Worm (Caenorhabditis elegans) whole organism, L1 larva: Measurements from ENCODE around the gene T05H10.8.

Experiments used
- C16A3.4 ChIP-seq: fragments of 150-350 bp; optimal IDR thresholded peaks from 2 replicates; lab custom pipeline; 2014; ENCODE audit warnings: missing biosample characterization, missing genetic modification characterization
- C34B4.2 ChIP-seq: sonication (generic microtip); optimal IDR thresholded peaks from 2 replicates; lab custom pipeline; 2017; ENCODE audit warnings: mild to moderate bottlenecking, missing genetic modification characterization, missing compliant biosample characterization
- F16B12.6 ChIP-seq: fragments of 150-350 bp; optimal IDR thresholded peaks from 2 replicates; lab custom pipeline; 2014; ENCODE audit warnings: missing biosample characterization, missing genetic modification characterization
- Y116A8C.19 ChIP-seq: sonication (generic microtip); optimal IDR thresholded peaks from 2 replicates; lab custom pipeline; 2016; ENCODE audit warnings: missing compliant biosample characterization, missing genetic modification characterization, borderline replicate concordance
- aha-1 ChIP-seq: fragments of 150-350 bp; optimal IDR thresholded peaks from 2 replicates; lab custom pipeline; 2014; ENCODE audit warnings: missing biosample characterization, missing genetic modification characterization
- ceh-63 ChIP-seq: fragments of 200-800 bp; sonication (Bioruptor generic); optimal IDR thresholded peaks from 2 replicates; lab custom pipeline; 2018; ENCODE audit warnings: mild to moderate bottlenecking, missing genetic modification characterization, missing compliant biosample characterization
- ceh-8 ChIP-seq: fragments of 200-800 bp; sonication (Bioruptor generic); optimal IDR thresholded peaks from 2 replicates; lab custom pipeline; 2018; ENCODE audit warnings: mild to moderate bottlenecking, missing genetic modification characterization, moderate library complexity, missing compliant biosample characterization
- ceh-82 ChIP-seq, 3 experiments: fragments of 150-350 bp in 1 of 3; sonication (generic microtip) in 2 of 3; optimal IDR thresholded peaks; 2 replicates each; lab custom pipeline; 2014 to 2017; ENCODE audit warnings: missing biosample characterization in 3 of 3, missing genetic modification characterization in 3 of 3
- ceh-90 ChIP-seq: sonication (generic microtip); optimal IDR thresholded peaks from 2 replicates; lab custom pipeline; 2016; ENCODE audit warnings: missing genetic modification characterization, missing compliant biosample characterization
- ces-1 ChIP-seq: fragments of 150-350 bp; optimal IDR thresholded peaks from 2 replicates; lab custom pipeline; 2014; ENCODE audit warnings: missing biosample characterization, missing genetic modification reagents, missing genetic modification characterization
- dsc-1 ChIP-seq: sonication (generic microtip); optimal IDR thresholded peaks from 2 replicates; lab custom pipeline; 2016; ENCODE audit warnings: mild to moderate bottlenecking, missing genetic modification characterization, missing compliant biosample characterization
- efl-3 ChIP-seq: fragments of 200-800 bp; sonication (Bioruptor generic); optimal IDR thresholded peaks from 2 replicates; lab custom pipeline; 2018; ENCODE audit warnings: mild to moderate bottlenecking, missing genetic modification characterization, missing compliant biosample characterization
- egl-27 ChIP-seq, 2 experiments: fragments of 150-350 bp in 1 of 2; sonication (generic microtip); optimal IDR thresholded peaks; 3 replicates each; lab custom pipeline; 2017 to 2018; ENCODE audit warnings: missing biosample characterization in 2 of 2, missing genetic modification characterization in 2 of 2, missing genetic modification reagents in 2 of 2
- elt-2 ChIP-seq: sonication (generic microtip); optimal IDR thresholded peaks from 2 replicates; lab custom pipeline; 2016; ENCODE audit warnings: missing genetic modification characterization, mild to moderate bottlenecking, inconsistent platforms, missing compliant biosample characterization, missing genetic modification reagents
- ets-5 ChIP-seq: fragments of 200-800 bp; sonication (Bioruptor generic); IDR thresholded peaks from 2 replicates; pipeline ENCODE4 v1.3.6; 2022; ENCODE audit warnings: missing genetic modification characterization, missing compliant biosample characterization
- fkh-10 ChIP-seq: sonication (generic microtip); optimal IDR thresholded peaks from 2 replicates; lab custom pipeline; 2017; ENCODE audit warnings: missing biosample characterization, missing genetic modification reagents, missing genetic modification characterization
- fkh-4 ChIP-seq: sonication (generic microtip); optimal IDR thresholded peaks from 2 replicates; lab custom pipeline; 2016; ENCODE audit warnings: missing compliant biosample characterization, missing genetic modification characterization, borderline replicate concordance
- fos-1 ChIP-seq: fragments of 150-350 bp; optimal IDR thresholded peaks from 2 replicates; lab custom pipeline; 2014; ENCODE audit warnings: missing biosample characterization, missing genetic modification characterization
- hlh-17 ChIP-seq: fragments of 200-800 bp; sonication (Bioruptor generic); optimal IDR thresholded peaks from 2 replicates; lab custom pipeline; 2018; ENCODE audit warnings: missing genetic modification characterization, mild to moderate bottlenecking, missing compliant biosample characterization, moderate library complexity, borderline replicate concordance
- hlh-4 ChIP-seq: sonication (generic microtip); optimal IDR thresholded peaks from 2 replicates; lab custom pipeline; 2016; ENCODE audit warnings: mild to moderate bottlenecking, missing genetic modification characterization, missing compliant biosample characterization
- isw-1 ChIP-seq: fragments of 200-800 bp; sonication (Bioruptor generic); IDR thresholded peaks from 2 replicates; pipeline ENCODE4 v1.3.6; 2022; ENCODE audit warnings: missing genetic modification characterization, missing compliant biosample characterization
- jun-1 ChIP-seq: fragments of 150-350 bp; optimal IDR thresholded peaks from 2 replicates; lab custom pipeline; 2014; ENCODE audit warnings: missing biosample characterization, missing genetic modification reagents, missing genetic modification characterization
- lin-13 ChIP-seq: fragments of 150-350 bp; optimal IDR thresholded peaks from 2 replicates; lab custom pipeline; 2014; ENCODE audit warnings: missing biosample characterization, missing genetic modification reagents, missing genetic modification characterization
- lin-39 ChIP-seq: fragments of 150-350 bp; optimal IDR thresholded peaks from 2 replicates; lab custom pipeline; 2014; ENCODE audit warnings: missing biosample characterization, missing genetic modification reagents, missing genetic modification characterization
- lir-3 ChIP-seq: sonication (generic microtip); optimal IDR thresholded peaks from 2 replicates; lab custom pipeline; 2016; ENCODE audit warnings: mild to moderate bottlenecking, missing genetic modification characterization, moderate library complexity, missing compliant biosample characterization; ENCODE audit not compliant: poor library complexity
- mab-9 ChIP-seq: fragments of 200-800 bp; sonication (Bioruptor generic); IDR thresholded peaks from 2 replicates; pipeline ENCODE4 v1.3.6; 2022; ENCODE audit warnings: missing genetic modification reagents, missing genetic modification characterization, missing compliant biosample characterization
- mdl-1 ChIP-seq, 2 experiments: fragments of 150-350 bp; optimal IDR thresholded peaks; 2 replicates each; lab custom pipeline; 2014 to 2017; ENCODE audit warnings: missing biosample characterization in 2 of 2, missing genetic modification characterization in 2 of 2, inconsistent platforms in 1 of 2
- nhr-11 ChIP-seq: fragments of 150-350 bp; optimal IDR thresholded peaks from 2 replicates; lab custom pipeline; 2014; ENCODE audit warnings: missing biosample characterization, missing genetic modification characterization
- nhr-19 ChIP-seq: fragments of 200-800 bp; sonication (Bioruptor generic); conservative IDR thresholded peaks from 2 replicates; pipeline ENCODE4 v1.3.6; 2022; ENCODE audit warnings: missing genetic modification characterization, missing compliant biosample characterization
- nhr-28 ChIP-seq: fragments of 150-350 bp; optimal IDR thresholded peaks from 2 replicates; lab custom pipeline; 2014; ENCODE audit warnings: missing biosample characterization, missing genetic modification characterization
- nhr-47 ChIP-seq: sonication (generic microtip); optimal IDR thresholded peaks from 2 replicates; lab custom pipeline; 2016; ENCODE audit warnings: mild to moderate bottlenecking, missing genetic modification characterization, moderate library complexity, missing compliant biosample characterization
- nhr-71 ChIP-seq: sonication (generic microtip); optimal IDR thresholded peaks from 2 replicates; lab custom pipeline; 2016; ENCODE audit warnings: mild to moderate bottlenecking, missing genetic modification characterization, moderate library complexity, missing compliant biosample characterization
- nhr-76 ChIP-seq: sonication (generic microtip); optimal IDR thresholded peaks from 2 replicates; lab custom pipeline; 2017; ENCODE audit warnings: missing biosample characterization, missing genetic modification characterization
- nhr-84 ChIP-seq: sonication (generic microtip); optimal IDR thresholded peaks from 2 replicates; lab custom pipeline; 2017; ENCODE audit warnings: missing biosample characterization, missing genetic modification characterization
- nhr-85 ChIP-seq: sonication (generic microtip); peaks from one replicate; lab custom pipeline; 2016; ENCODE audit warnings: missing genetic modification characterization, inconsistent platforms, missing compliant biosample characterization
- nhr-90 ChIP-seq: sonication (generic microtip); optimal IDR thresholded peaks from 2 replicates; lab custom pipeline; 2016; ENCODE audit warnings: mild to moderate bottlenecking, missing genetic modification characterization, missing compliant biosample characterization; ENCODE audit not compliant: poor library complexity
- pag-3 ChIP-seq: sonication (generic microtip); optimal IDR thresholded peaks from 2 replicates; lab custom pipeline; 2017; ENCODE audit warnings: missing genetic modification characterization, mild to moderate bottlenecking, missing compliant biosample characterization, antibody characterized with exemption, borderline replicate concordance; ENCODE audit not compliant: insufficient read depth
- pax-3 ChIP-seq: fragments of 200-800 bp; sonication (Bioruptor generic); optimal IDR thresholded peaks from 2 replicates; lab custom pipeline; 2018; ENCODE audit warnings: mild to moderate bottlenecking, missing genetic modification characterization, moderate library complexity, missing compliant biosample characterization
- pqm-1 ChIP-seq: sonication (generic microtip); optimal IDR thresholded peaks from 3 replicates; lab custom pipeline; 2017; ENCODE audit warnings: missing biosample characterization, missing genetic modification characterization
- snpc-4 ChIP-seq: fragments of 150-350 bp; optimal IDR thresholded peaks from 2 replicates; lab custom pipeline; 2014; ENCODE audit warnings: missing biosample characterization, missing genetic modification characterization
- snu-23 ChIP-seq: sonication (generic microtip); optimal IDR thresholded peaks from 2 replicates; lab custom pipeline; 2016; ENCODE audit warnings: missing genetic modification characterization, missing compliant biosample characterization
- sptf-1 ChIP-seq: fragments of 150-350 bp; optimal IDR thresholded peaks from 2 replicates; lab custom pipeline; 2014; ENCODE audit warnings: missing biosample characterization, missing genetic modification characterization
- sup-37 ChIP-seq: fragments of 200-800 bp; sonication (Bioruptor generic); optimal IDR thresholded peaks from 2 replicates; lab custom pipeline; 2018; ENCODE audit warnings: mild to moderate bottlenecking, missing genetic modification characterization, missing compliant biosample characterization
- tbx-2 ChIP-seq: sonication (generic microtip); optimal IDR thresholded peaks from 2 replicates; lab custom pipeline; 2016; ENCODE audit warnings: missing genetic modification characterization, missing compliant biosample characterization
- unc-130 ChIP-seq: fragments of 150-350 bp; optimal IDR thresholded peaks from 2 replicates; lab custom pipeline; 2017; ENCODE audit warnings: missing biosample characterization, missing genetic modification characterization, inconsistent platforms
- unc-30 ChIP-seq: sonication (generic microtip); optimal IDR thresholded peaks from 2 replicates; lab custom pipeline; 2017; ENCODE audit warnings: missing biosample characterization, missing genetic modification characterization
- unc-86 ChIP-seq: sonication (generic microtip); optimal IDR thresholded peaks from 2 replicates; lab custom pipeline; 2016; ENCODE audit warnings: missing genetic modification characterization, missing compliant biosample characterization
- unc-98 ChIP-seq: fragments of 200-800 bp; sonication (Bioruptor generic); IDR thresholded peaks from 2 replicates; pipeline ENCODE4 v1.3.6; 2022; ENCODE audit warnings: missing genetic modification characterization, missing compliant biosample characterization
- vab-15 ChIP-seq: sonication (generic microtip); optimal IDR thresholded peaks from 2 replicates; lab custom pipeline; 2017; ENCODE audit warnings: missing genotype, mild to moderate bottlenecking, missing genetic modification characterization, missing compliant biosample characterization
- xbp-1 ChIP-seq: sonication (generic microtip); optimal IDR thresholded peaks from 2 replicates; lab custom pipeline; 2016; ENCODE audit warnings: missing genetic modification characterization, missing compliant biosample characterization
- zag-1 ChIP-seq: fragments of 150-350 bp; optimal IDR thresholded peaks from 2 replicates; lab custom pipeline; 2014; ENCODE audit warnings: missing biosample characterization, missing genetic modification characterization

Gene T05H10.8

DNA sequence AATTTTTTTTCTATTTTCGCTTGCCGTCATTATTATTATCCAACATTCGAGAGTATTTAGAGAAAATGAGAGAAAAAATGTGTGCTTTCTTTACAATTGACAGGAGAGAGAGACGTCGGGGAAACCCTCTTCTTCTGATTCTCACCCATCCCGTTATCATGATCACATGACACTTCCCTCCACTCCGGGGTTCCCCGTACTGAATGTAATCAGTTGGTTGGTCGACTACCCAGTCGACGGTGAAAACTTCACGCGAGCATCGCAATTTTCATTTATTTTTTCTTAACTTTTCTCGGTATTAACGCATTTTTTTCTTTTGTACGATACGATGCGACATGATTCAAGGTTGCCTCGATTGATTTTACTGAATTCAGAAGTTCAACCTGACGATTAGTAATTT lies 42.7 kb upstream of the T05H10.8 start (continued):
- TF ChIP-seq jun-1 = peak; percentile 62
- TF ChIP-seq nhr-85 (tag; lab: Kevin White, UChicago) = peak; percentile 64
- TF ChIP-seq snu-23 (GFP tag; lab: Kevin White, UChicago) = peak; percentile 63
- TF ChIP-seq mdl-1 (tag; optimal IDR thresholded peaks at IDR 0.05; lab: Kevin White, UChicago) = peak in 1 of 2 experiments; percentile 83
- no peak for TF ChIP-seq pag-3 (tag; lab: Kevin White, UChicago)
- TF ChIP-seq fkh-10 = no peak
- no peak for TF ChIP-seq lin-39 (tag; lab: Kevin White, UChicago)
- TF ChIP-seq ces-1 (GFP tag; lab: Kevin White, UChicago) = no peak
- TF ChIP-seq zag-1 (tag; lab: Kevin White, UChicago) = no peak
- no peak for TF ChIP-seq isw-1
- no peak for TF ChIP-seq unc-86 (tag; lab: Kevin White, UChicago)
- no peak for TF ChIP-seq fos-1 (tag; lab: Kevin White, UChicago)
- TF ChIP-seq ceh-8 (GFP tag; lab: Kevin White, UChicago) = no peak
- TF ChIP-seq fkh-4 (tag; lab: Kevin White, UChicago) = no peak
- peak; percentile 41 for TF ChIP-seq nhr-11
- no peak for TF ChIP-seq Y116A8C.19 (tag; lab: Kevin White, UChicago)
- TF ChIP-seq unc-30 (tag; lab: Kevin White, UChicago) = no peak
- TF ChIP-seq ceh-90 (tag; lab: Kevin White, UChicago) = no peak
- no peak for TF ChIP-seq C34B4.2
- TF ChIP-seq aha-1 = no peak
- no peak for TF ChIP-seq F16B12.6 (tag; lab: Kevin White, UChicago)
- no peak for TF ChIP-seq dsc-1
- TF ChIP-seq sptf-1 = no peak
- TF ChIP-seq hlh-4 (tag; lab: Kevin White, UChicago) = no peak
- peak; percentile 91 for TF ChIP-seq unc-130 (tag; lab: Kevin White, UChicago)
- TF ChIP-seq efl-3 (GFP tag; lab: Kevin White, UChicago) = no peak
- peak; percentile 59 for TF ChIP-seq C16A3.4
- TF ChIP-seq, all 84 proteins: peak for 25

DNA sequence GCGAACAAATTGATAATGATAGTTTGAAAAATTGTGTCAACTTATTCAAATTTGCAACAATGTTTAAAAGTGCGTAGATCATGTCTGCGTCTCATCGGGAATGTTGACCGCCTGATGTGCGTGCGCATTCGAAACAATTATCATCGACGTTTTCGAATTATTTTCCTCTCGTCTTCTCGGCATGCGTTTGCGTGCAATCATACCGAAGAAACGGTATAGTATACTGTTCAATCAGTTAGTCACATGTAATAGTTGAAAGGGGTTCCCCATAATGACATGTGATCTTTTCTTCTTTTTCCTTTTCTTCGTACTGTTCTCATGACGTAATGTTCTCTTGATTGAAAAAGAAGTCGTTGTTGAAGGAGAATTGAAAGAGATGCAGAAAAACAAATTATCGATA lies 42.1 kb upstream of the T05H10.8 start:
- TF ChIP-seq nhr-71 (tag; lab: Kevin White, UChicago) = peak; percentile 93
- TF ChIP-seq ets-5 (GFP tag; lab: Robert Waterston, UW) = no peak
- peak; percentile 88 for TF ChIP-seq snu-23 (GFP tag; lab: Kevin White, UChicago)
- TF ChIP-seq pag-3 (tag; lab: Kevin White, UChicago) = no peak
- TF ChIP-seq xbp-1 (tag; lab: Kevin White, UChicago) = peak; percentile 43
- TF ChIP-seq nhr-28 (tag; lab: Kevin White, UChicago) = no peak
- TF ChIP-seq pax-3 (tag; lab: Kevin White, UChicago) = no peak
- peak; percentile 83 for TF ChIP-seq vab-15 (tag; lab: Kevin White, UChicago)
- peak; percentile 23 for TF ChIP-seq snpc-4 (tag; lab: Kevin White, UChicago)
- no peak for TF ChIP-seq nhr-84
- no peak for TF ChIP-seq ces-1 (GFP tag; lab: Kevin White, UChicago)
- peak; percentile 80 for TF ChIP-seq nhr-19 (GFP tag; lab: Robert Waterston, UW)
- TF ChIP-seq sup-37 (GFP tag; lab: Kevin White, UChicago) = no peak
- peak; percentile 89 for TF ChIP-seq nhr-90 (tag; lab: Kevin White, UChicago)
- peak; percentile 56 for TF ChIP-seq lin-13
- no peak for TF ChIP-seq unc-86 (tag; lab: Kevin White, UChicago)
- 0 out of 2 replicates have a peak, but pooled peaks have one; percentile 39 for TF ChIP-seq mab-9 (GFP tag; lab: Robert Waterston, UW)
- peak; percentile 74 for TF ChIP-seq C16A3.4
- no peak for TF ChIP-seq hlh-4 (tag; lab: Kevin White, UChicago)
- peak; percentile 53 for TF ChIP-seq nhr-47
- no peak for TF ChIP-seq ceh-8 (GFP tag; lab: Kevin White, UChicago)
- no peak for TF ChIP-seq efl-3 (GFP tag; lab: Kevin White, UChicago)
- no peak for TF ChIP-seq unc-98 (GFP tag; lab: Robert Waterston, UW)
- TF ChIP-seq ceh-63 (GFP tag; lab: Kevin White, UChicago) = no peak
- peak; percentile 65 for TF ChIP-seq lir-3
- peak in 1 of 3 experiments; percentile 27 for TF ChIP-seq ceh-82 (tag; optimal IDR thresholded peaks at IDR 0.05; lab: Kevin White, UChicago)
- no peak for TF ChIP-seq pqm-1 (tag; lab: Kevin White, UChicago)
- TF ChIP-seq elt-2 (tag; lab: Kevin White, UChicago) = peak; percentile 82
- peak; percentile 69 for TF ChIP-seq tbx-2
- no peak for TF ChIP-seq hlh-17 (GFP tag; lab: Kevin White, UChicago)
- TF ChIP-seq nhr-76 = no peak
- TF ChIP-seq lin-39 (tag; lab: Kevin White, UChicago) = peak; percentile 6
- peak; percentile 23 to 39 for TF ChIP-seq egl-27 (tag; optimal IDR thresholded peaks at IDR 0.05; lab: Kevin White, UChicago)
